Fruit fly (Drosophila melanogaster) whole organism, embryonic: Measurements from ENCODE around the gene Sil1.
A peak's percentile ranks its signal among the peaks of the same experiment; 100 is the strongest.

Source experiments
- CG14710 ChIP-seq: fragments of 200-800 bp; sonication (Bioruptor generic); optimal IDR thresholded peaks from 3 replicates; lab custom pipeline; 2019; ENCODE audit warnings: missing biosample characterization, mild to moderate bottlenecking, missing genetic modification characterization, moderate library complexity
- CG7987 ChIP-seq: fragments of 200-800 bp; sonication (Bioruptor generic); optimal IDR thresholded peaks from 2 replicates; lab custom pipeline; 2018; ENCODE audit warnings: missing biosample characterization, mild to moderate bottlenecking, missing genetic modification characterization, moderate library complexity

DNA sequence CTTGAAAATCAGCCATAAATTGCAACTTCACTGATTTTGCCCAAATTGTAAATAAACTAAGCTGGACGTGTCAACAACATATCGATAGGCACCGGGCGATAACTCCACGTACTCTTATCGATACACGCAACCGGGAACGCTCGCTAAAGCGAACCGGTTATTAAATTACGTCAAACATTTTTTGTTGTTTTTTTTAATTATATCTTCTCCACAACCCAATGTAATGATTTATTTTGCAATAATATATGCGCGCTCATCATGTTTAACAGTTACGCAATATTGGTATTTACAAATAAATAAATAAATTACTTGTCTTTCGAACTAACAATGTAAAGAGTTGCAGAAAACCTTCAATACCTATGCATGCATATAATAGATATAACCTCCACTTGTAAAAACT is 20.2 kb downstream of the Sil1 start, which contains the start of gene Saysd1:
- TF ChIP-seq CG7987, result peak; percentile 11
- TF ChIP-seq CG14710 (tag; lab: Kevin White, UChicago), result peak; percentile 25
